Worm (Caenorhabditis elegans) whole organism, L1 larva: Measurements from ENCODE around the gene clc-3.
A peak's percentile ranks its signal among the peaks of the same experiment; 100 is the strongest.

Experiments
- C04F5.9 ChIP-seq: sonication (generic microtip); optimal IDR thresholded peaks from 2 replicates; lab custom pipeline; 2016; ENCODE audit warnings: missing genetic modification characterization, missing compliant biosample characterization
- C34B4.2 ChIP-seq: sonication (generic microtip); optimal IDR thresholded peaks from 2 replicates; lab custom pipeline; 2017; ENCODE audit warnings: mild to moderate bottlenecking, missing genetic modification characterization, missing compliant biosample characterization
- F16B12.6 ChIP-seq: fragments of 150-350 bp; optimal IDR thresholded peaks from 2 replicates; lab custom pipeline; 2014; ENCODE audit warnings: missing biosample characterization, missing genetic modification characterization
- aha-1 ChIP-seq: fragments of 150-350 bp; optimal IDR thresholded peaks from 2 replicates; lab custom pipeline; 2014; ENCODE audit warnings: missing biosample characterization, missing genetic modification characterization
- alr-1 ChIP-seq: fragments of 200-800 bp; sonication (Bioruptor generic); optimal IDR thresholded peaks from 2 replicates; lab custom pipeline; 2018; ENCODE audit warnings: borderline replicate concordance, mild to moderate bottlenecking, missing genetic modification characterization, missing compliant biosample characterization
- aly-2 ChIP-seq: fragments of 150-350 bp; optimal IDR thresholded peaks from 2 replicates; lab custom pipeline; 2014; ENCODE audit warnings: missing biosample characterization, missing genetic modification characterization
- ama-1 ChIP-seq: fragments of 150-350 bp; optimal IDR thresholded peaks from 2 replicates; lab custom pipeline; 2014
- blmp-1 ChIP-seq: fragments of 150-350 bp; optimal IDR thresholded peaks from 2 replicates; lab custom pipeline; 2014; ENCODE audit warnings: missing biosample characterization, missing genetic modification characterization
- ceh-63 ChIP-seq: fragments of 200-800 bp; sonication (Bioruptor generic); optimal IDR thresholded peaks from 2 replicates; lab custom pipeline; 2018; ENCODE audit warnings: mild to moderate bottlenecking, missing genetic modification characterization, missing compliant biosample characterization
- ceh-90 ChIP-seq: sonication (generic microtip); optimal IDR thresholded peaks from 2 replicates; lab custom pipeline; 2016; ENCODE audit warnings: missing genetic modification characterization, missing compliant biosample characterization
- ces-1 ChIP-seq: fragments of 150-350 bp; optimal IDR thresholded peaks from 2 replicates; lab custom pipeline; 2014; ENCODE audit warnings: missing biosample characterization, missing genetic modification reagents, missing genetic modification characterization
- dsc-1 ChIP-seq: sonication (generic microtip); optimal IDR thresholded peaks from 2 replicates; lab custom pipeline; 2016; ENCODE audit warnings: mild to moderate bottlenecking, missing genetic modification characterization, missing compliant biosample characterization
- efl-1 ChIP-seq, 4 experiments: fragments of 150-350 bp; optimal IDR thresholded peaks in 3 of 4; peaks in 1 of 4; 1 replicate in 1 of 4; 2 replicates in 3 of 4; lab custom pipeline; 2014; ENCODE audit warnings: missing biosample characterization in 2 of 4, missing genetic modification characterization in 2 of 4, missing genetic modification reagents in 2 of 4
- efl-3 ChIP-seq: fragments of 200-800 bp; sonication (Bioruptor generic); optimal IDR thresholded peaks from 2 replicates; lab custom pipeline; 2018; ENCODE audit warnings: mild to moderate bottlenecking, missing genetic modification characterization, missing compliant biosample characterization
- egl-27 ChIP-seq, 2 experiments: fragments of 150-350 bp in 1 of 2; sonication (generic microtip); optimal IDR thresholded peaks; 3 replicates each; lab custom pipeline; 2017 to 2018; ENCODE audit warnings: missing biosample characterization in 2 of 2, missing genetic modification characterization in 2 of 2, missing genetic modification reagents in 2 of 2
- elt-3 ChIP-seq, 6 experiments: fragments of 150-350 bp in 1 of 6; sonication (generic microtip); optimal IDR thresholded peaks; 2 replicates each; lab custom pipeline; 2017 to 2018; ENCODE audit warnings: missing biosample characterization in 6 of 6, missing genetic modification characterization in 6 of 6, inconsistent platforms in 1 of 6
- ets-5 ChIP-seq: fragments of 200-800 bp; sonication (Bioruptor generic); IDR thresholded peaks from 2 replicates; pipeline ENCODE4 v1.3.6; 2022; ENCODE audit warnings: missing genetic modification characterization, missing compliant biosample characterization
- fkh-10 ChIP-seq: sonication (generic microtip); optimal IDR thresholded peaks from 2 replicates; lab custom pipeline; 2017; ENCODE audit warnings: missing biosample characterization, missing genetic modification reagents, missing genetic modification characterization
- fkh-4 ChIP-seq: sonication (generic microtip); optimal IDR thresholded peaks from 2 replicates; lab custom pipeline; 2016; ENCODE audit warnings: missing compliant biosample characterization, missing genetic modification characterization, borderline replicate concordance
- fos-1 ChIP-seq: fragments of 150-350 bp; optimal IDR thresholded peaks from 2 replicates; lab custom pipeline; 2014; ENCODE audit warnings: missing biosample characterization, missing genetic modification characterization
- hlh-17 ChIP-seq: fragments of 200-800 bp; sonication (Bioruptor generic); optimal IDR thresholded peaks from 2 replicates; lab custom pipeline; 2018; ENCODE audit warnings: missing genetic modification characterization, mild to moderate bottlenecking, missing compliant biosample characterization, moderate library complexity, borderline replicate concordance
- hlh-4 ChIP-seq: sonication (generic microtip); optimal IDR thresholded peaks from 2 replicates; lab custom pipeline; 2016; ENCODE audit warnings: mild to moderate bottlenecking, missing genetic modification characterization, missing compliant biosample characterization
- hpl-2 ChIP-seq: fragments of 150-350 bp; optimal IDR thresholded peaks from 2 replicates; lab custom pipeline; 2014; ENCODE audit warnings: missing biosample characterization, missing genetic modification reagents, missing genetic modification characterization
- irx-1 ChIP-seq: sonication (generic microtip); optimal IDR thresholded peaks from 2 replicates; lab custom pipeline; 2016; ENCODE audit warnings: missing genetic modification characterization, missing compliant biosample characterization
- jun-1 ChIP-seq: fragments of 150-350 bp; optimal IDR thresholded peaks from 2 replicates; lab custom pipeline; 2014; ENCODE audit warnings: missing biosample characterization, missing genetic modification reagents, missing genetic modification characterization
- lin-13 ChIP-seq: fragments of 150-350 bp; optimal IDR thresholded peaks from 2 replicates; lab custom pipeline; 2014; ENCODE audit warnings: missing biosample characterization, missing genetic modification reagents, missing genetic modification characterization
- lin-14 ChIP-seq: fragments of 200-800 bp; sonication (Bioruptor generic); optimal IDR thresholded peaks from 2 replicates; lab custom pipeline; 2018; ENCODE audit warnings: mild to moderate bottlenecking, missing genetic modification characterization, moderate library complexity, missing compliant biosample characterization
- lin-35 ChIP-seq, 2 experiments: fragments of 150-350 bp; optimal IDR thresholded peaks; 2 replicates each; lab custom pipeline; 2014; ENCODE audit warnings: missing biosample characterization in 2 of 2, missing genetic modification characterization in 2 of 2, missing genetic modification reagents in 2 of 2
- lin-39 ChIP-seq: fragments of 150-350 bp; optimal IDR thresholded peaks from 2 replicates; lab custom pipeline; 2014; ENCODE audit warnings: missing biosample characterization, missing genetic modification reagents, missing genetic modification characterization
- lsy-2 ChIP-seq, 2 experiments: fragments of 150-350 bp; optimal IDR thresholded peaks; 2 replicates each; lab custom pipeline; 2014; ENCODE audit warnings: missing biosample characterization in 2 of 2, missing genetic modification characterization in 2 of 2
- mdl-1 ChIP-seq, 2 experiments: fragments of 150-350 bp; optimal IDR thresholded peaks; 2 replicates each; lab custom pipeline; 2014 to 2017; ENCODE audit warnings: missing biosample characterization in 2 of 2, missing genetic modification characterization in 2 of 2, inconsistent platforms in 1 of 2
- nhr-11 ChIP-seq: fragments of 150-350 bp; optimal IDR thresholded peaks from 2 replicates; lab custom pipeline; 2014; ENCODE audit warnings: missing biosample characterization, missing genetic modification characterization
- nhr-20 ChIP-seq: sonication (generic microtip); optimal IDR thresholded peaks from 2 replicates; lab custom pipeline; 2016; ENCODE audit warnings: mild to moderate bottlenecking, missing genetic modification characterization, missing compliant biosample characterization
- nhr-28 ChIP-seq: fragments of 150-350 bp; optimal IDR thresholded peaks from 2 replicates; lab custom pipeline; 2014; ENCODE audit warnings: missing biosample characterization, missing genetic modification characterization
- nhr-71 ChIP-seq: sonication (generic microtip); optimal IDR thresholded peaks from 2 replicates; lab custom pipeline; 2016; ENCODE audit warnings: mild to moderate bottlenecking, missing genetic modification characterization, moderate library complexity, missing compliant biosample characterization
- nhr-85 ChIP-seq: sonication (generic microtip); peaks from one replicate; lab custom pipeline; 2016; ENCODE audit warnings: missing genetic modification characterization, inconsistent platforms, missing compliant biosample characterization
- nhr-90 ChIP-seq: sonication (generic microtip); optimal IDR thresholded peaks from 2 replicates; lab custom pipeline; 2016; ENCODE audit warnings: mild to moderate bottlenecking, missing genetic modification characterization, missing compliant biosample characterization; ENCODE audit not compliant: poor library complexity
- pqm-1 ChIP-seq: sonication (generic microtip); optimal IDR thresholded peaks from 3 replicates; lab custom pipeline; 2017; ENCODE audit warnings: missing biosample characterization, missing genetic modification characterization
- rnt-1 ChIP-seq: sonication (generic microtip); optimal IDR thresholded peaks from 2 replicates; lab custom pipeline; 2016; ENCODE audit warnings: mild to moderate bottlenecking, missing genetic modification characterization, moderate library complexity, missing compliant biosample characterization
- skn-1 ChIP-seq: fragments of 150-350 bp; optimal IDR thresholded peaks from 2 replicates; lab custom pipeline; 2014; ENCODE audit warnings: missing biosample characterization, missing genetic modification characterization
- snpc-4 ChIP-seq: fragments of 150-350 bp; optimal IDR thresholded peaks from 2 replicates; lab custom pipeline; 2014; ENCODE audit warnings: missing biosample characterization, missing genetic modification characterization
- snu-23 ChIP-seq: sonication (generic microtip); optimal IDR thresholded peaks from 2 replicates; lab custom pipeline; 2016; ENCODE audit warnings: missing genetic modification characterization, missing compliant biosample characterization
- sox-4 ChIP-seq: sonication (generic microtip); optimal IDR thresholded peaks from 2 replicates; lab custom pipeline; 2016; ENCODE audit warnings: missing genetic modification characterization, missing compliant biosample characterization
- sptf-1 ChIP-seq: fragments of 150-350 bp; optimal IDR thresholded peaks from 2 replicates; lab custom pipeline; 2014; ENCODE audit warnings: missing biosample characterization, missing genetic modification characterization
- sup-37 ChIP-seq: fragments of 200-800 bp; sonication (Bioruptor generic); optimal IDR thresholded peaks from 2 replicates; lab custom pipeline; 2018; ENCODE audit warnings: mild to moderate bottlenecking, missing genetic modification characterization, missing compliant biosample characterization
- unc-130 ChIP-seq: fragments of 150-350 bp; optimal IDR thresholded peaks from 2 replicates; lab custom pipeline; 2017; ENCODE audit warnings: missing biosample characterization, missing genetic modification characterization, inconsistent platforms
- unc-98 ChIP-seq: fragments of 200-800 bp; sonication (Bioruptor generic); IDR thresholded peaks from 2 replicates; pipeline ENCODE4 v1.3.6; 2022; ENCODE audit warnings: missing genetic modification characterization, missing compliant biosample characterization
- vab-15 ChIP-seq: sonication (generic microtip); optimal IDR thresholded peaks from 2 replicates; lab custom pipeline; 2017; ENCODE audit warnings: missing genotype, mild to moderate bottlenecking, missing genetic modification characterization, missing compliant biosample characterization
- xbp-1 ChIP-seq: sonication (generic microtip); optimal IDR thresholded peaks from 2 replicates; lab custom pipeline; 2016; ENCODE audit warnings: missing genetic modification characterization, missing compliant biosample characterization
- ztf-11 ChIP-seq, 2 experiments: sonication (generic microtip); optimal IDR thresholded peaks; 2 replicates each; lab custom pipeline; 2016 to 2017; ENCODE audit warnings: missing genetic modification characterization in 2 of 2, missing biosample characterization in 1 of 2, missing compliant biosample characterization in 1 of 2
- ztf-4 ChIP-seq: fragments of 150-350 bp; optimal IDR thresholded peaks from 2 replicates; lab custom pipeline; 2014; ENCODE audit warnings: missing biosample characterization, missing genetic modification characterization

clc-3 gene

ce11 chrX:3343620-3344197 lies 30.8 kb downstream of the clc-3 start:
- TF ChIP-seq fos-1 (tag; lab: Kevin White, UChicago) = no peak
- no peak for TF ChIP-seq xbp-1 (tag; lab: Kevin White, UChicago)
- no peak for TF ChIP-seq ztf-11 (tag; optimal IDR thresholded peaks at IDR 0.05; lab: Kevin White, UChicago)
- TF ChIP-seq nhr-11 = no peak
- TF ChIP-seq snu-23 (GFP tag; lab: Kevin White, UChicago) = peak; percentile 7
- TF ChIP-seq ceh-90 (tag; lab: Kevin White, UChicago) = no peak
- TF ChIP-seq aly-2 (tag; lab: Kevin White, UChicago) = no peak
- TF ChIP-seq fkh-10 (GFP tag; lab: Kevin White, UChicago) = no peak
- no peak for TF ChIP-seq hpl-2
- no peak for TF ChIP-seq ama-1 (lab: Kevin White, UChicago)
- TF ChIP-seq nhr-20 = no peak
- TF ChIP-seq efl-1 (optimal IDR thresholded peaks at IDR 0.05; lab: Kevin White, UChicago) = no peak
- TF ChIP-seq efl-1 (GFP tag; optimal IDR thresholded peaks at IDR 0.05 in 1 of 2; lab: Kevin White, UChicago) = no peak
- TF ChIP-seq nhr-90 (tag; lab: Kevin White, UChicago) = no peak
- peak; percentile 49 for TF ChIP-seq nhr-85
- no peak for TF ChIP-seq lin-13 (GFP tag; lab: Kevin White, UChicago)
- TF ChIP-seq alr-1 (tag; lab: Kevin White, UChicago) = no peak
- TF ChIP-seq fkh-4 (tag; lab: Kevin White, UChicago) = no peak
- no peak for TF ChIP-seq unc-98 (GFP tag; lab: Robert Waterston, UW)
- TF ChIP-seq skn-1 (tag; lab: Kevin White, UChicago) = no peak
- TF ChIP-seq ztf-4 (tag; lab: Kevin White, UChicago) = no peak
- TF ChIP-seq blmp-1 (tag; lab: Kevin White, UChicago) = peak; percentile 9
- no peak for TF ChIP-seq C04F5.9 (tag; lab: Kevin White, UChicago)
- no peak for TF ChIP-seq lsy-2 (tag; optimal IDR thresholded peaks at IDR 0.05; lab: Kevin White, UChicago)
- no peak for TF ChIP-seq snpc-4
- no peak for TF ChIP-seq C34B4.2 (tag; lab: Kevin White, UChicago)
- TF ChIP-seq vab-15 (tag; lab: Kevin White, UChicago) = no peak
- TF ChIP-seq dsc-1 = no peak
- TF ChIP-seq hlh-17 (GFP tag; lab: Kevin White, UChicago) = no peak
- TF ChIP-seq F16B12.6 (tag; lab: Kevin White, UChicago) = no peak
- TF ChIP-seq lin-39 (tag; lab: Kevin White, UChicago) = no peak
- no peak for TF ChIP-seq egl-27 (tag; optimal IDR thresholded peaks at IDR 0.05; lab: Kevin White, UChicago)
- no peak for TF ChIP-seq elt-3 (tag; optimal IDR thresholded peaks at IDR 0.05; lab: Kevin White, UChicago)
- TF ChIP-seq sup-37 (GFP tag; lab: Kevin White, UChicago) = no peak
- TF ChIP-seq pqm-1 (tag; lab: Kevin White, UChicago) = no peak
- no peak for TF ChIP-seq ceh-63 (GFP tag; lab: Kevin White, UChicago)
- TF ChIP-seq aha-1 (tag; lab: Kevin White, UChicago) = no peak
- TF ChIP-seq nhr-71 (tag; lab: Kevin White, UChicago) = no peak
- TF ChIP-seq lin-14 = peak; percentile 48
- no peak for TF ChIP-seq hlh-4 (tag; lab: Kevin White, UChicago)
- TF ChIP-seq lin-35 (GFP tag; optimal IDR thresholded peaks at IDR 0.05; lab: Kevin White, UChicago) = peak in 1 of 2 experiments; percentile 1
- TF ChIP-seq unc-130 (tag; lab: Kevin White, UChicago) = no peak
- TF ChIP-seq sptf-1 (tag; lab: Kevin White, UChicago) = no peak
- TF ChIP-seq mdl-1 (tag; optimal IDR thresholded peaks at IDR 0.05; lab: Kevin White, UChicago) = no peak
- no peak for TF ChIP-seq nhr-28
- TF ChIP-seq irx-1 (tag; lab: Kevin White, UChicago) = no peak
- TF ChIP-seq rnt-1 = peak; percentile 15
- TF ChIP-seq ces-1 = no peak
- TF ChIP-seq ets-5 (GFP tag; lab: Robert Waterston, UW) = no peak
- no peak for TF ChIP-seq efl-3
- no peak for TF ChIP-seq jun-1 (tag; lab: Kevin White, UChicago)
- no peak for TF ChIP-seq sox-4 (tag; lab: Kevin White, UChicago)
